Worm (Caenorhabditis elegans): ENCODE results near the gene Y75B8A.13.

ce11 chrIII:12218078-12218477 is 2.6 kb upstream of the Y75B8A.13 start:
- TF ChIP-seq ref-1 (GFP tag; conservative IDR thresholded peaks at IDR 0.05), result no peak
- no peak for TF ChIP-seq flt-1 (GFP tag; IDR thresholded peaks at IDR 0.05)
- no peak for TF ChIP-seq klf-2 (GFP tag; conservative IDR thresholded peaks at IDR 0.05)
- no peak for TF ChIP-seq tab-1 (GFP tag; IDR thresholded peaks at IDR 0.05)

All from whole organism, midembryonic.